Worm (Caenorhabditis elegans) whole organism, L4 larva: ENCODE measurements around the gene mig-10.

Experiments used
- lin-15B ChIP-seq: fragments of 150-350 bp; sonication (generic microtip); optimal IDR thresholded peaks from 3 replicates; lab custom pipeline; 2014; ENCODE audit warnings: missing biosample characterization, missing genetic modification characterization
- snpc-4 ChIP-seq: fragments of 150-350 bp; optimal IDR thresholded peaks from 2 replicates; lab custom pipeline; 2014; ENCODE audit warnings: missing biosample characterization, missing genetic modification characterization

ce11 chrIII:8286003-8286402, 7.1 kb downstream of the mig-10 start:
- TF ChIP-seq lin-15B (tag; lab: Kevin White, UChicago): no peak
- TF ChIP-seq snpc-4 (tag; lab: Kevin White, UChicago): no peak
